Worm (Caenorhabditis elegans): ENCODE results near the gene M04D8.7.

DNA sequence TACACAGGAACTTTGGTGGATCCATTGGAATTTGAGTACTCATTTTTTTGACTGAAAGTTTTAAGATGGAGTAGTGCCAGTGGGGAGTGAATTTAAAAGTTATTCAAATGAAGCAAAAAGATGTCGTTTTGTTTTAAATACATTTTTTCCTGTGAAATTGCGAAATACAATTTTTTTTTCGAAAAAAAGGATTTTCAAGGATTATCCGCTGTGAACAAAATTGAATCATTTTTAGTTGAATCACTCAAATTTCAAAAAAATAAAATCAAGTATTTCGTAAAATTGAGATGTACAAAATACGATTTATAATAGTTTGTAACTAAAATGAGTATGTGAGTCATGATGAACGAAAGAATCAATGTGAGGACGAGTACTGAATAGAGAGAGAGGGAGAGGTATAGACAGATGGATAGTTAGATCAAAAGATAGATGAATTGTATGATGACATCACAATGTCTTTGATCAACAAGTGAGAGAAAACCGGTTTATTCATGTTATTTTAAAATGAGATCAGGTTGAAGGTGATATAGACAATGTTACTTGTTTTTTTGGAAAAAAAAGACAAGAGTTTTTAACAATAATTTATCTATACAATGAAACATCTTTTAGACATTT, 30.4 kb upstream of the M04D8.7 start, which contains the start of gene C05B5.8:
- TF ChIP-seq unc-62 (GFP tag; optimal IDR thresholded peaks at IDR 0.05) (no peak), ZK546.5 (tag; optimal IDR thresholded peaks at IDR 0.05) (no peak), mdl-1 (tag; optimal IDR thresholded peaks at IDR 0.05) (no peak), ztf-1 (GFP tag; conservative IDR thresholded peaks at IDR 0.05) (no peak), zag-1 (tag; optimal IDR thresholded peaks at IDR 0.05) (no peak), nhr-12 (tag; optimal IDR thresholded peaks at IDR 0.05) (no peak), ama-1 (optimal IDR thresholded peaks at IDR 0.05) (no peak), aly-2 (tag; optimal IDR thresholded peaks at IDR 0.05) (no peak), nhr-10 (tag; optimal IDR thresholded peaks at IDR 0.05) (no peak), nhr-237 (tag; optimal IDR thresholded peaks at IDR 0.05) (no peak)
